Worm (Caenorhabditis elegans) whole organism, mixed stage, embryonic: Measurements from ENCODE around the gene srd-40.

Experiments used
- ceh-39 ChIP-seq: fragments of 150-350 bp; optimal IDR thresholded peaks from 2 replicates; lab custom pipeline; 2014; ENCODE audit warnings: missing biosample characterization, missing genetic modification characterization
- elt-3 ChIP-seq: fragments of 150-350 bp; optimal IDR thresholded peaks from 2 replicates; lab custom pipeline; 2014; ENCODE audit warnings: missing biosample characterization, missing genetic modification characterization
- flh-1 ChIP-seq: fragments of 200-800 bp; sonication (Bioruptor generic); optimal IDR thresholded peaks from 2 replicates; lab custom pipeline; 2018; ENCODE audit warnings: mild to moderate bottlenecking, missing genetic modification characterization, moderate library complexity, missing compliant biosample characterization
- lin-13 ChIP-seq: fragments of 150-350 bp; optimal IDR thresholded peaks from 2 replicates; lab custom pipeline; 2014; ENCODE audit warnings: missing biosample characterization, missing genetic modification characterization
- nhr-12 ChIP-seq: fragments of 150-350 bp; optimal IDR thresholded peaks from 2 replicates; lab custom pipeline; 2014; ENCODE audit warnings: missing biosample characterization, missing genetic modification characterization
- nhr-237 ChIP-seq: fragments of 150-350 bp; optimal IDR thresholded peaks from 2 replicates; lab custom pipeline; 2014; ENCODE audit warnings: missing biosample characterization, missing genetic modification characterization
- snpc-4 ChIP-seq: fragments of 150-350 bp; optimal IDR thresholded peaks from 2 replicates; lab custom pipeline; 2014; ENCODE audit warnings: missing biosample characterization, missing genetic modification characterization
- unc-120 ChIP-seq: sonication (generic microtip); optimal IDR thresholded peaks from 2 replicates; lab custom pipeline; 2017; ENCODE audit warnings: missing genetic modification characterization, missing compliant biosample characterization; ENCODE audit not compliant: poor library complexity, severe bottlenecking

ce11 chrX:12317560-12317959 lies 6.0 kb upstream of the srd-40 start:
- no peak for TF ChIP-seq flh-1
- no peak for TF ChIP-seq snpc-4 (tag; lab: Kevin White, UChicago)
- TF ChIP-seq elt-3 (tag; lab: Kevin White, UChicago) = no peak
- TF ChIP-seq ceh-39 (tag; lab: Kevin White, UChicago) = no peak
- no peak for TF ChIP-seq nhr-237
- TF ChIP-seq nhr-12 (tag; lab: Kevin White, UChicago) = no peak
- no peak for TF ChIP-seq unc-120
- no peak for TF ChIP-seq lin-13 (tag; lab: Kevin White, UChicago)
